Worm (Caenorhabditis elegans) whole organism, young adult: ENCODE measurements around the gene let-721.

ENCODE experiments used
- F57A8.1 ChIP-seq: fragments of 200-800 bp; sonication (Bioruptor generic); optimal IDR thresholded peaks from 2 replicates; lab custom pipeline; 2018; ENCODE audit warnings: mild to moderate bottlenecking, missing genetic modification characterization, moderate library complexity, missing compliant biosample characterization
- T26A5.8 ChIP-seq: sonication (generic microtip); optimal IDR thresholded peaks from 2 replicates; lab custom pipeline; 2016; ENCODE audit warnings: missing genetic modification characterization, missing compliant biosample characterization
- Y53F4B.3 ChIP-seq: fragments of 200-800 bp; sonication (Bioruptor generic); IDR thresholded peaks from 2 replicates; pipeline ENCODE4 v1.3.6; 2022; ENCODE audit warnings: missing genetic modification reagents, missing genetic modification characterization, missing compliant biosample characterization
- Y95B8A.8 ChIP-seq: fragments of 200-800 bp; sonication (Bioruptor generic); IDR thresholded peaks from 2 replicates; pipeline ENCODE4 v1.3.6; 2022; ENCODE audit warnings: missing genetic modification reagents, missing genetic modification characterization, missing compliant biosample characterization
- ama-1 ChIP-seq, 3 experiments: fragments of 150-350 bp in 1 of 3; sonication (generic microtip) in 2 of 3; optimal IDR thresholded peaks; 2 replicates each; lab custom pipeline; 2014 to 2018; ENCODE audit warnings: missing biosample characterization in 2 of 3, missing genetic modification characterization in 2 of 3, missing genetic modification reagents in 2 of 3
- lir-1 ChIP-seq: fragments of 200-800 bp; sonication (Bioruptor generic); conservative IDR thresholded peaks from 2 replicates; pipeline ENCODE4 v1.3.6; 2022; ENCODE audit warnings: missing genetic modification reagents, missing genetic modification characterization, missing compliant biosample characterization
- nhr-120 ChIP-seq: fragments of 200-800 bp; sonication (Bioruptor generic); IDR thresholded peaks from 2 replicates; pipeline ENCODE4 v1.3.6; 2022; ENCODE audit warnings: missing genetic modification characterization, missing compliant biosample characterization
- rpc-1 ChIP-seq, 2 experiments: fragments of 150-350 bp in 1 of 2; sonication (generic microtip) in 1 of 2; optimal IDR thresholded peaks; 2 replicates each; lab custom pipeline; 2014 to 2018; ENCODE audit warnings: missing biosample characterization in 1 of 2, missing genetic modification characterization in 1 of 2, missing genetic modification reagents in 1 of 2, missing genotype in 1 of 2
- snpc-4 ChIP-seq, 5 experiments: fragments of 150-350 bp in 1 of 5; sonication (generic microtip) in 4 of 5; optimal IDR thresholded peaks; 2 replicates each; lab custom pipeline; 2014 to 2018; ENCODE audit warnings: missing genetic modification characterization in 5 of 5, missing biosample characterization in 3 of 5, antibody characterized with exemption in 2 of 5, mild to moderate bottlenecking in 2 of 5, missing compliant biosample characterization in 2 of 5, missing genotype in 2 of 5, moderate library complexity in 2 of 5, missing genetic modification reagents in 1 of 5

- no peak for TF ChIP-seq ama-1 (optimal IDR thresholded peaks at IDR 0.05; lab: Kevin White, UChicago)
- no peak for TF ChIP-seq ama-1 (GFP tag; optimal IDR thresholded peaks at IDR 0.05; lab: Kevin White, UChicago)
- TF ChIP-seq snpc-4 (GFP tag; optimal IDR thresholded peaks at IDR 0.05; lab: Kevin White, UChicago): no peak
- TF ChIP-seq snpc-4 (tag; optimal IDR thresholded peaks at IDR 0.05; lab: Kevin White, UChicago): no peak
- no peak for TF ChIP-seq Y53F4B.3 (GFP tag; lab: Robert Waterston, UW)
- no peak for TF ChIP-seq Y95B8A.8 (GFP tag; lab: Robert Waterston, UW)
- TF ChIP-seq T26A5.8 (tag; lab: Kevin White, UChicago): no peak
- TF ChIP-seq rpc-1 (optimal IDR thresholded peaks at IDR 0.05; lab: Kevin White, UChicago): no peak
- no peak for TF ChIP-seq rpc-1 (tag; optimal IDR thresholded peaks at IDR 0.05; lab: Kevin White, UChicago)
- no peak for TF ChIP-seq nhr-120 (GFP tag; lab: Robert Waterston, UW)
- TF ChIP-seq F57A8.1 (GFP tag; lab: Kevin White, UChicago): no peak
- no peak for TF ChIP-seq lir-1 (GFP tag; lab: Robert Waterston, UW)
These were observed 24.0 kb downstream of the let-721 start for ce11 chrIII:6422721-6423120.
